Worm (Caenorhabditis elegans) whole organism, late embryonic: ENCODE measurements around the gene sru-39.

Experiments used
- C08G9.2 ChIP-seq: sonication (generic microtip); optimal IDR thresholded peaks from 2 replicates; lab custom pipeline; 2016; ENCODE audit warnings: mild to moderate bottlenecking, missing genetic modification characterization, moderate library complexity, missing compliant biosample characterization
- K02D7.2 ChIP-seq: sonication (generic microtip); optimal IDR thresholded peaks from 2 replicates; lab custom pipeline; 2017; ENCODE audit warnings: mild to moderate bottlenecking, missing genetic modification characterization, missing compliant biosample characterization
- K09A11.1 ChIP-seq: sonication (generic microtip); optimal IDR thresholded peaks from 2 replicates; lab custom pipeline; 2017; ENCODE audit warnings: antibody characterized with exemption, mild to moderate bottlenecking, missing genetic modification characterization, missing compliant biosample characterization; ENCODE audit not compliant: insufficient read depth
- T23F11.4 ChIP-seq: fragments of 200-800 bp; sonication (Bioruptor generic); optimal IDR thresholded peaks from 2 replicates; lab custom pipeline; 2018; ENCODE audit warnings: mild to moderate bottlenecking, missing genetic modification characterization, missing compliant biosample characterization
- ama-1 ChIP-seq: fragments of 150-350 bp; optimal IDR thresholded peaks from 2 replicates; lab custom pipeline; 2014
- ceh-14 ChIP-seq: sonication (generic microtip); optimal IDR thresholded peaks from 2 replicates; lab custom pipeline; 2016; ENCODE audit warnings: missing genotype, missing genetic modification characterization, missing compliant biosample characterization
- ceh-18 ChIP-seq: sonication (generic microtip); optimal IDR thresholded peaks from 2 replicates; lab custom pipeline; 2016; ENCODE audit warnings: missing genetic modification characterization, missing compliant biosample characterization
- ceh-31 ChIP-seq: sonication (generic microtip); optimal IDR thresholded peaks from 2 replicates; lab custom pipeline; 2016; ENCODE audit warnings: missing genetic modification characterization, missing compliant biosample characterization
- ceh-45 ChIP-seq: fragments of 200-800 bp; sonication (Bioruptor generic); IDR thresholded peaks from 2 replicates; pipeline ENCODE4 v1.3.6; 2022; ENCODE audit warnings: missing genetic modification reagents, missing genetic modification characterization, missing compliant biosample characterization
- ceh-48 ChIP-seq: sonication (generic microtip); optimal IDR thresholded peaks from 2 replicates; lab custom pipeline; 2016; ENCODE audit warnings: missing genetic modification characterization, inconsistent platforms, missing compliant biosample characterization
- ceh-9 ChIP-seq: sonication (generic microtip); optimal IDR thresholded peaks from 2 replicates; lab custom pipeline; 2016; ENCODE audit warnings: mild to moderate bottlenecking, missing genetic modification characterization, inconsistent platforms, missing compliant biosample characterization
- che-1 ChIP-seq: sonication (generic microtip); optimal IDR thresholded peaks from 2 replicates; lab custom pipeline; 2016; ENCODE audit warnings: mild to moderate bottlenecking, missing genetic modification characterization, missing compliant biosample characterization
- dmd-4 ChIP-seq: sonication (generic microtip); optimal IDR thresholded peaks from 2 replicates; lab custom pipeline; 2016; ENCODE audit warnings: borderline replicate concordance, missing genetic modification characterization, missing compliant biosample characterization
- elt-2 ChIP-seq: sonication (generic microtip); optimal IDR thresholded peaks from 2 replicates; lab custom pipeline; 2016; ENCODE audit warnings: missing genetic modification reagents, missing genetic modification characterization, missing compliant biosample characterization
- ets-4 ChIP-seq: sonication (generic microtip); optimal IDR thresholded peaks from 2 replicates; lab custom pipeline; 2016; ENCODE audit warnings: missing genetic modification characterization, missing compliant biosample characterization
- eyg-1 ChIP-seq: sonication (generic microtip); optimal IDR thresholded peaks from 2 replicates; lab custom pipeline; 2016; ENCODE audit warnings: missing genotype, missing genetic modification characterization, missing compliant biosample characterization
- fkh-10 ChIP-seq: fragments of 150-350 bp; optimal IDR thresholded peaks from 2 replicates; lab custom pipeline; 2014; ENCODE audit warnings: missing biosample characterization, missing genetic modification reagents, missing genetic modification characterization
- hlh-13 ChIP-seq: fragments of 200-800 bp; sonication (Bioruptor generic); optimal IDR thresholded peaks from 2 replicates; lab custom pipeline; 2018; ENCODE audit warnings: mild to moderate bottlenecking, missing genetic modification characterization, missing compliant biosample characterization
- hlh-15 ChIP-seq: sonication (generic microtip); optimal IDR thresholded peaks from 2 replicates; lab custom pipeline; 2016; ENCODE audit warnings: missing genetic modification characterization, missing compliant biosample characterization
- hlh-30 ChIP-seq: sonication (generic microtip); optimal IDR thresholded peaks from 2 replicates; lab custom pipeline; 2017; ENCODE audit warnings: antibody characterized with exemption, missing genetic modification characterization, missing compliant biosample characterization; ENCODE audit not compliant: insufficient read depth
- hlh-8 ChIP-seq: sonication (generic microtip); optimal IDR thresholded peaks from 2 replicates; lab custom pipeline; 2016; ENCODE audit warnings: missing genotype, missing genetic modification characterization, missing compliant biosample characterization
- lim-6 ChIP-seq: sonication (generic microtip); optimal IDR thresholded peaks from 2 replicates; lab custom pipeline; 2016; ENCODE audit warnings: missing genetic modification characterization, missing compliant biosample characterization
- nfya-1 ChIP-seq: sonication (generic microtip); optimal IDR thresholded peaks from 2 replicates; lab custom pipeline; 2017; ENCODE audit warnings: missing genetic modification characterization, mild to moderate bottlenecking, missing compliant biosample characterization, antibody characterized with exemption, moderate library complexity
- nhr-11 ChIP-seq: fragments of 150-350 bp; optimal IDR thresholded peaks from 2 replicates; lab custom pipeline; 2014; ENCODE audit warnings: missing biosample characterization, missing genetic modification characterization
- nhr-232 ChIP-seq: sonication (generic microtip); optimal IDR thresholded peaks from 2 replicates; lab custom pipeline; 2016; ENCODE audit warnings: missing genetic modification characterization, missing compliant biosample characterization
- pat-9 ChIP-seq: fragments of 200-800 bp; sonication (Bioruptor generic); optimal IDR thresholded peaks from 2 replicates; lab custom pipeline; 2018; ENCODE audit warnings: mild to moderate bottlenecking, missing genetic modification characterization, moderate library complexity, missing compliant biosample characterization
- pax-1 ChIP-seq: fragments of 150-350 bp; optimal IDR thresholded peaks from 2 replicates; lab custom pipeline; 2014; ENCODE audit warnings: missing biosample characterization, missing genetic modification characterization
- pqm-1 ChIP-seq: sonication (generic microtip); optimal IDR thresholded peaks from 2 replicates; lab custom pipeline; 2016; ENCODE audit warnings: missing genetic modification characterization, missing compliant biosample characterization
- rnt-1 ChIP-seq: sonication (generic microtip); optimal IDR thresholded peaks from 2 replicates; lab custom pipeline; 2016; ENCODE audit warnings: missing genetic modification characterization, missing compliant biosample characterization
- sox-2 ChIP-seq: fragments of 200-800 bp; sonication (Bioruptor generic); IDR thresholded peaks from 2 replicates; pipeline ENCODE4 v1.3.6; 2022; ENCODE audit warnings: missing genetic modification reagents, missing genetic modification characterization, missing compliant biosample characterization
- tbx-2 ChIP-seq: sonication (generic microtip); optimal IDR thresholded peaks from 2 replicates; lab custom pipeline; 2016; ENCODE audit warnings: missing genetic modification characterization, missing compliant biosample characterization
- unc-3 ChIP-seq, 2 experiments: fragments of 200-800 bp in 1 of 2; sonication (Bioruptor generic) in 1 of 2; sonication (generic microtip) in 1 of 2; conservative IDR thresholded peaks in 1 of 2; optimal IDR thresholded peaks in 1 of 2; 2 replicates each; pipeline versions ENCODE4 v1.3.6 to Lab custom; 2016 to 2022; ENCODE audit warnings: missing compliant biosample characterization in 2 of 2, missing genetic modification characterization in 2 of 2, missing genetic modification reagents in 1 of 2
- unc-42 ChIP-seq: sonication (generic microtip); optimal IDR thresholded peaks from 2 replicates; lab custom pipeline; 2016; ENCODE audit warnings: missing genotype, missing genetic modification characterization, missing compliant biosample characterization
- unc-86 ChIP-seq: sonication (generic microtip); optimal IDR thresholded peaks from 2 replicates; lab custom pipeline; 2016; ENCODE audit warnings: missing genetic modification characterization, missing compliant biosample characterization
- zip-5 ChIP-seq: sonication (generic microtip); optimal IDR thresholded peaks from 2 replicates; lab custom pipeline; 2016; ENCODE audit warnings: missing genetic modification characterization, missing compliant biosample characterization
- ztf-16 ChIP-seq: sonication (generic microtip); optimal IDR thresholded peaks from 2 replicates; lab custom pipeline; 2017; ENCODE audit warnings: missing genetic modification characterization, missing compliant biosample characterization

The sru-39 gene

ce11 chrV:9798212-9798611, 5.1 kb upstream of the sru-39 start:
- no peak for TF ChIP-seq fkh-10 (GFP tag; lab: Kevin White, UChicago)
- TF ChIP-seq ceh-45, result no peak
- TF ChIP-seq rnt-1, result no peak
- no peak for TF ChIP-seq ama-1 (lab: Kevin White, UChicago)
- no peak for TF ChIP-seq ets-4
- no peak for TF ChIP-seq K09A11.1 (tag; lab: Kevin White, UChicago)
- TF ChIP-seq elt-2, result no peak
- TF ChIP-seq T23F11.4 (GFP tag; lab: Kevin White, UChicago), result no peak
- TF ChIP-seq pat-9 (tag; lab: Kevin White, UChicago), result no peak
- TF ChIP-seq hlh-30, result no peak
- TF ChIP-seq ceh-31 (tag; lab: Kevin White, UChicago), result no peak
- no peak for TF ChIP-seq sox-2 (GFP tag; lab: Robert Waterston, UW)
- TF ChIP-seq ztf-16 (tag; lab: Kevin White, UChicago), result no peak
- TF ChIP-seq zip-5, result no peak
- TF ChIP-seq pax-1 (tag; lab: Kevin White, UChicago), result no peak
- no peak for TF ChIP-seq ceh-48 (tag; lab: Kevin White, UChicago)
- TF ChIP-seq hlh-13 (GFP tag; lab: Kevin White, UChicago), result no peak
- TF ChIP-seq eyg-1, result no peak
- TF ChIP-seq pqm-1 (tag; lab: Kevin White, UChicago), result no peak

DNA sequence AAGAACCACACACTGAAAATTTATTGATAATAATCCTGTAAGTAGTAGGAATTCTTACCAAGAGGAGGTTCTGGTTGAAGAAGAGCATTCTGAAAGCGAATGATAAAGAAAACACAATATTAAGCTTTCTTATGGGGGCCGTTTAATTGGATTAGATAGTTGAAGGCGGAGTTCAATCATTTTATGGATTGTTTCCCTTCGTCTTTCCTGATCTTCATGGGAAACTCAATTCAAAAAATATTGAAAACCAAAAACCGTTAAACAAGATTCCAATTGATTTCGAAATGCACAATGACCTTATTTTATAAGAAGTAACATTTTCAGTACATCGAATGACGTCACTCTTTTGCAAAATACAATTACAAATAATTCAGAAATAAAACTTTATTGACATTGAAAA, 4.2 kb upstream of the sru-39 start, which contains the start of gene F46B6.13:
Gene F46B6.13 (minus strand): TSS at position 101 of the 400 bp plus-strand sequence.
- TF ChIP-seq ceh-9 (tag; lab: Kevin White, UChicago) (no peak), che-1 (tag; lab: Kevin White, UChicago) (no peak), hlh-15 (tag; lab: Kevin White, UChicago) (no peak), K02D7.2 (tag; lab: Kevin White, UChicago) (no peak), T23F11.4 (GFP tag; lab: Kevin White, UChicago) (no peak), unc-42 (tag; lab: Kevin White, UChicago) (no peak)
- TF ChIP-seq, all 69 proteins: peak for 0

DNA sequence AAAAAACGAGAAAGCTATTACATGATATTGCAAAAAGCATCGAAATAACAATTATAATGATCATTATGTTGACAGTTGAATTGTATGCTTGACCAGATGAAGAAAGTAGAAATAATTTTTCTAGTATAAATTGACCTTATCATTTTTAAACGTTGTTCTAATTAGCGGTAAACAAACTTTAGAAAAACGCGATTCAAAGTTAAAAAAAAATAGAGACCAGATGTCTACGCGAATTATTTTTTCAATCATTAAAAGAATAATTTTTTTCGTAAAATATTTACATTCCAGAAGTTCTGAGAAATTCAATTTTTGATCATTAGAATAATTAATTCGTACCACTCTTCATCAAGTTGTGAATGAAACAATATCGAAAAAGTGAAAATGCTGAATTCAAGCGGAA, 1.3 kb upstream of the sru-39 start, which contains the start of gene F46B6.10:
Gene F46B6.10 (minus strand): TSS at position 101 of the 400 bp plus-strand sequence.
- TF ChIP-seq nhr-232 (no peak), hlh-8 (tag; lab: Kevin White, UChicago) (no peak), rnt-1 (no peak), ztf-16 (tag; lab: Kevin White, UChicago) (no peak), C08G9.2 (tag; lab: Kevin White, UChicago) (no peak), tbx-2 (no peak), nfya-1 (no peak), lim-6 (tag; lab: Kevin White, UChicago) (no peak), sox-2 (GFP tag; lab: Robert Waterston, UW) (no peak), pqm-1 (tag; lab: Kevin White, UChicago) (no peak), ceh-14 (tag; lab: Kevin White, UChicago) (no peak), T23F11.4 (GFP tag; lab: Kevin White, UChicago) (no peak), unc-86 (tag; lab: Kevin White, UChicago) (no peak), ceh-48 (tag; lab: Kevin White, UChicago) (no peak), dmd-4 (no peak), nhr-11 (tag; lab: Kevin White, UChicago) (no peak), pax-1 (tag; lab: Kevin White, UChicago) (no peak), unc-3 (GFP tag; conservative IDR thresholded peaks at IDR 0.05; lab: Robert Waterston, UW) (no peak), unc-3 (tag; optimal IDR thresholded peaks at IDR 0.05; lab: Kevin White, UChicago) (no peak)

DNA sequence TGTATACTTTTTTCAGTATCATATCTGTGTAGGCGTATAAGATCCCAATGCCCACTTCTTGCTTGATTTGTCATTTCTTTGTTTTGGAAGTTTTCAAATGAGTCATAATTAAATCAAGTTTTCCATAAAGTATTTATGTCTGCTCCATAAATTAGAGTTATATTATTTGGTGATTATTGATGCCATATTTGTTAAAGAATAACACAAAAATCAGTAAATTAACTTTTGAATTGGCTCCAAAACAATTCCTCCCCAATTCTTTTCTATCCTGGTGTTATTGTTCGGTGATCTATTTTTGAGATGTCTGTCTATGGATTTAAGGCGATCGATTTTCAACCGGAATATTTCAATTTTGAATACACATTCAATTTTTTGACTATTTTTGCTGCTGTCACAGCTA, 1.9 kb downstream of the sru-39 start, which contains the start of gene sru-37:
Gene sru-37 (plus strand): TSS at position 301 of the 400 bp plus-strand sequence.
- no peak for TF ChIP-seq ceh-18 (tag; lab: Kevin White, UChicago)
- TF ChIP-seq ceh-31 (tag; lab: Kevin White, UChicago), result no peak
